Fruit fly (Drosophila melanogaster) whole organism, embryonic: ENCODE results near the gene ABCB7.

Source experiments
- Antp ChIP-seq: fragments of 200-800 bp; sonication (Bioruptor generic); optimal IDR thresholded peaks from 3 replicates; lab custom pipeline; 2016; ENCODE audit warnings: missing biosample characterization, missing genetic modification characterization
- B-H1 ChIP-seq: fragments of 200-800 bp; sonication (Bioruptor generic); IDR thresholded peaks from 3 replicates; pipeline ENCODE4 v1.3.6; 2022; ENCODE audit warnings: missing biosample characterization, missing genetic modification characterization
- B-H2 ChIP-seq: fragments of 200-800 bp; sonication (Bioruptor generic); optimal IDR thresholded peaks from 2 replicates; lab custom pipeline; 2018; ENCODE audit warnings: missing biosample characterization, mild to moderate bottlenecking, missing genetic modification characterization
- CG11504 ChIP-seq: fragments of 200-800 bp; sonication (Bioruptor generic); optimal IDR thresholded peaks from 3 replicates; lab custom pipeline; 2019; ENCODE audit warnings: missing biosample characterization, mild to moderate bottlenecking, missing genetic modification characterization, moderate library complexity
- CG12744 ChIP-seq: fragments of 200-800 bp; sonication (Bioruptor generic); optimal IDR thresholded peaks from 2 replicates; lab custom pipeline; 2016; ENCODE audit warnings: missing biosample characterization, missing genetic modification characterization
- CG13287 ChIP-seq: fragments of 200-800 bp; sonication (Bioruptor generic); IDR thresholded peaks from 2 replicates; pipeline ENCODE4 v1.3.6; 2022; ENCODE audit warnings: missing biosample characterization, missing genetic modification characterization; ENCODE audit not compliant: partially characterized antibody
- CG17359 ChIP-seq: fragments of 200-800 bp; sonication (Bioruptor generic); optimal IDR thresholded peaks from 3 replicates; lab custom pipeline; 2018; ENCODE audit warnings: missing biosample characterization, mild to moderate bottlenecking, missing genetic modification characterization, moderate library complexity
- CG17612 ChIP-seq: fragments of 200-800 bp; sonication (Bioruptor generic); IDR thresholded peaks from 2 replicates; pipeline ENCODE4 v1.3.6; 2022; ENCODE audit warnings: missing biosample characterization, missing genetic modification characterization
- CG17912 ChIP-seq: fragments of 200-800 bp; sonication (Bioruptor generic); optimal IDR thresholded peaks from 2 replicates; lab custom pipeline; 2018; ENCODE audit warnings: missing biosample characterization, mild to moderate bottlenecking, missing genetic modification characterization
- CG1832 ChIP-seq: fragments of 200-800 bp; sonication (Bioruptor generic); optimal IDR thresholded peaks from 2 replicates; lab custom pipeline; 2017; ENCODE audit warnings: missing biosample characterization, mild to moderate bottlenecking, missing genetic modification characterization, inconsistent platforms
- CG18599 ChIP-seq: fragments of 200-800 bp; sonication (Bioruptor generic); optimal IDR thresholded peaks from 3 replicates; lab custom pipeline; 2017; ENCODE audit warnings: missing biosample characterization, missing genetic modification characterization, mild to moderate bottlenecking, moderate library complexity, missing genetic modification reagents
- CG2712 ChIP-seq: fragments of 200-800 bp; optimal IDR thresholded peaks from 3 replicates; lab custom pipeline; 2019; ENCODE audit warnings: missing biosample characterization, mild to moderate bottlenecking, missing genetic modification characterization, moderate library complexity
- CG34422 ChIP-seq: fragments of 200-800 bp; sonication (Bioruptor generic); IDR thresholded peaks from 3 replicates; pipeline ENCODE4 v1.3.6; 2022; ENCODE audit warnings: missing biosample characterization, missing genetic modification characterization
- CG3847 ChIP-seq: fragments of 200-800 bp; sonication (Bioruptor generic); IDR thresholded peaks from 2 replicates; pipeline ENCODE4 v1.3.6; 2022; ENCODE audit warnings: missing biosample characterization, missing genetic modification characterization
- CG43689 ChIP-seq: fragments of 200-800 bp; sonication (Bioruptor generic); IDR thresholded peaks from 2 replicates; pipeline ENCODE4 v1.3.6; 2022; ENCODE audit warnings: missing biosample characterization, missing genetic modification characterization
- CG4707 ChIP-seq: fragments of 200-800 bp; sonication (Bioruptor generic); optimal IDR thresholded peaks from 2 replicates; lab custom pipeline; 2018; ENCODE audit warnings: missing biosample characterization, mild to moderate bottlenecking, missing genetic modification characterization, moderate library complexity
- CG6683 ChIP-seq: fragments of 200-800 bp; sonication (Bioruptor generic); optimal IDR thresholded peaks from 2 replicates; lab custom pipeline; 2017; ENCODE audit warnings: missing biosample characterization, mild to moderate bottlenecking, missing genetic modification characterization, missing genetic modification reagents
- CG7786 ChIP-seq: fragments of 200-800 bp; sonication (Bioruptor generic); optimal IDR thresholded peaks from 2 replicates; lab custom pipeline; 2016; ENCODE audit warnings: missing biosample characterization, missing genetic modification characterization
- CG8281 ChIP-seq: fragments of 200-800 bp; sonication (Bioruptor generic); optimal IDR thresholded peaks from 2 replicates; lab custom pipeline; 2018; ENCODE audit warnings: missing biosample characterization, mild to moderate bottlenecking, missing genetic modification characterization, moderate library complexity
- CG8924 ChIP-seq: fragments of 200-800 bp; optimal IDR thresholded peaks from 3 replicates; lab custom pipeline; 2019; ENCODE audit warnings: missing biosample characterization, mild to moderate bottlenecking, missing genetic modification characterization, moderate library complexity
- CG9437 ChIP-seq: fragments of 200-800 bp; sonication (Bioruptor generic); optimal IDR thresholded peaks from 2 replicates; lab custom pipeline; 2018; ENCODE audit warnings: missing biosample characterization, mild to moderate bottlenecking, missing genetic modification characterization
- CoRest ChIP-seq: fragments of 200-800 bp; sonication (Bioruptor generic); optimal IDR thresholded peaks from 3 replicates; lab custom pipeline; 2018; ENCODE audit warnings: missing biosample characterization, mild to moderate bottlenecking, missing genetic modification characterization, moderate library complexity
- Deaf1 ChIP-seq: fragments of 200-800 bp; optimal IDR thresholded peaks from 3 replicates; lab custom pipeline; 2019; ENCODE audit warnings: missing biosample characterization, mild to moderate bottlenecking, missing genetic modification characterization, moderate library complexity
- Dek ChIP-seq: fragments of 200-800 bp; sonication (Bioruptor generic); optimal IDR thresholded peaks from 3 replicates; lab custom pipeline; 2019; ENCODE audit warnings: missing biosample characterization, mild to moderate bottlenecking, missing genetic modification characterization, moderate library complexity
- Dip3 ChIP-seq: fragments of 200-800 bp; sonication (Bioruptor generic); optimal IDR thresholded peaks from 3 replicates; lab custom pipeline; 2016; ENCODE audit warnings: missing biosample characterization, missing genetic modification characterization
- Drgx ChIP-seq: fragments of 200-800 bp; sonication (Bioruptor generic); IDR thresholded peaks from 2 replicates; pipeline ENCODE4 v1.3.6; 2022; ENCODE audit warnings: missing biosample characterization, missing genetic modification characterization
- Ets65A ChIP-seq: fragments of 200-800 bp; sonication (Bioruptor generic); peaks from one replicate; lab custom pipeline; 2016; ENCODE audit warnings: missing biosample characterization, missing genetic modification characterization
- Med ChIP-seq: fragments of 200-800 bp; sonication (Bioruptor generic); peaks from one replicate; lab custom pipeline; 2016; ENCODE audit warnings: missing biosample characterization, missing genetic modification characterization, mild to moderate bottlenecking, inconsistent platforms, moderate library complexity
- NFAT ChIP-seq: fragments of 200-800 bp; sonication (Bioruptor generic); IDR thresholded peaks from 2 replicates; pipeline ENCODE4 v1.3.6; 2022; ENCODE audit warnings: missing biosample characterization, missing genetic modification characterization
- NK7.1 ChIP-seq: fragments of 200-800 bp; sonication (Bioruptor generic); optimal IDR thresholded peaks from 3 replicates; lab custom pipeline; 2016; ENCODE audit warnings: missing biosample characterization, missing genetic modification characterization
- Opbp ChIP-seq: fragments of 200-800 bp; sonication (Bioruptor generic); IDR thresholded peaks from 3 replicates; pipeline ENCODE4 v1.3.6; 2022; ENCODE audit warnings: missing biosample characterization, missing genetic modification characterization; ENCODE audit not compliant: partially characterized antibody
- Side ChIP-seq: fragments of 200-800 bp; sonication (Bioruptor generic); optimal IDR thresholded peaks from 2 replicates; lab custom pipeline; 2016; ENCODE audit warnings: missing biosample characterization, missing genetic modification characterization
- Vsx1 ChIP-seq: fragments of 200-800 bp; sonication (Bioruptor generic); optimal IDR thresholded peaks from 2 replicates; lab custom pipeline; 2017; ENCODE audit warnings: missing biosample characterization, mild to moderate bottlenecking, missing genetic modification characterization, missing genetic modification reagents
- az2 ChIP-seq: fragments of 200-800 bp; sonication (Bioruptor generic); optimal IDR thresholded peaks from 3 replicates; lab custom pipeline; 2016; ENCODE audit warnings: missing biosample characterization, missing genetic modification characterization
- chm ChIP-seq: fragments of 200-800 bp; sonication (Bioruptor generic); IDR thresholded peaks from 2 replicates; pipeline ENCODE4 v1.3.6; 2022; ENCODE audit warnings: missing biosample characterization, missing genetic modification characterization
- ems ChIP-seq: fragments of 200-800 bp; sonication (Bioruptor generic); optimal IDR thresholded peaks from 3 replicates; lab custom pipeline; 2016; ENCODE audit warnings: missing biosample characterization, missing genetic modification characterization
- eyg ChIP-seq: fragments of 200-800 bp; sonication (Bioruptor generic); optimal IDR thresholded peaks from 3 replicates; lab custom pipeline; 2016; ENCODE audit warnings: missing biosample characterization, missing genetic modification characterization
- fu2 ChIP-seq: fragments of 200-800 bp; sonication (Bioruptor generic); optimal IDR thresholded peaks from 2 replicates; lab custom pipeline; 2016; ENCODE audit warnings: missing biosample characterization, missing genetic modification characterization
- gsb-n ChIP-seq: fragments of 200-800 bp; sonication (Bioruptor generic); optimal IDR thresholded peaks from 3 replicates; lab custom pipeline; 2018; ENCODE audit warnings: missing biosample characterization, mild to moderate bottlenecking, missing genetic modification characterization
- lola ChIP-seq, 3 experiments: fragments of >200 bp in 2 of 3; fragments of 200-800 bp in 1 of 3; sonication (Bioruptor generic) in 1 of 3; optimal IDR thresholded peaks; 2 replicates each; lab custom pipeline; 2017 to 2019; ENCODE audit warnings: missing biosample characterization in 3 of 3, missing genetic modification characterization in 3 of 3, mild to moderate bottlenecking in 1 of 3, moderate library complexity in 1 of 3
- p53 ChIP-seq: fragments of 200-800 bp; sonication (Bioruptor generic); optimal IDR thresholded peaks from 2 replicates; lab custom pipeline; 2016; ENCODE audit warnings: missing biosample characterization, missing genetic modification characterization
- salm ChIP-seq: fragments of 200-800 bp; sonication (Bioruptor generic); optimal IDR thresholded peaks from 2 replicates; lab custom pipeline; 2018; ENCODE audit warnings: missing biosample characterization, mild to moderate bottlenecking, missing genetic modification characterization
- sqz ChIP-seq: fragments of 200-800 bp; sonication (Bioruptor generic); optimal IDR thresholded peaks from 3 replicates; lab custom pipeline; 2018; ENCODE audit warnings: missing biosample characterization, mild to moderate bottlenecking, missing genetic modification characterization
- stc ChIP-seq: fragments of 200-800 bp; sonication (Bioruptor generic); IDR thresholded peaks from 2 replicates; pipeline ENCODE4 v1.3.6; 2022; ENCODE audit warnings: missing biosample characterization, missing genetic modification characterization
- sug ChIP-seq: fragments of 200-800 bp; optimal IDR thresholded peaks from 2 replicates; lab custom pipeline; 2019; ENCODE audit warnings: missing biosample characterization, mild to moderate bottlenecking, missing genetic modification characterization, moderate library complexity
- tgo ChIP-seq: fragments of 200-800 bp; sonication (Bioruptor generic); IDR thresholded peaks from 3 replicates; pipeline ENCODE4 v1.3.6; 2022; ENCODE audit warnings: missing biosample characterization, missing genetic modification characterization
- ttk ChIP-seq: fragments of 200-800 bp; sonication (Bioruptor generic); IDR thresholded peaks from 2 replicates; pipeline ENCODE4 v2.1.2; 2022; ENCODE audit warnings: missing biosample characterization, missing genetic modification characterization
- twi ChIP-seq: fragments of 200-800 bp; optimal IDR thresholded peaks from 2 replicates; lab custom pipeline; 2019; ENCODE audit warnings: missing biosample characterization, mild to moderate bottlenecking, missing genetic modification characterization, moderate library complexity
- wdn ChIP-seq: fragments of 200-800 bp; sonication (Bioruptor generic); IDR thresholded peaks from 2 replicates; pipeline ENCODE4 v1.3.6; 2022; ENCODE audit warnings: missing biosample characterization, missing genetic modification characterization
- yki ChIP-seq: fragments of >200 bp; optimal IDR thresholded peaks from 3 replicates; lab custom pipeline; 2018
- zen ChIP-seq: fragments of 200-800 bp; sonication (Bioruptor generic); optimal IDR thresholded peaks from 3 replicates; lab custom pipeline; 2018; ENCODE audit warnings: missing biosample characterization, mild to moderate bottlenecking, missing genetic modification characterization, moderate library complexity

The ABCB7 gene

DNA sequence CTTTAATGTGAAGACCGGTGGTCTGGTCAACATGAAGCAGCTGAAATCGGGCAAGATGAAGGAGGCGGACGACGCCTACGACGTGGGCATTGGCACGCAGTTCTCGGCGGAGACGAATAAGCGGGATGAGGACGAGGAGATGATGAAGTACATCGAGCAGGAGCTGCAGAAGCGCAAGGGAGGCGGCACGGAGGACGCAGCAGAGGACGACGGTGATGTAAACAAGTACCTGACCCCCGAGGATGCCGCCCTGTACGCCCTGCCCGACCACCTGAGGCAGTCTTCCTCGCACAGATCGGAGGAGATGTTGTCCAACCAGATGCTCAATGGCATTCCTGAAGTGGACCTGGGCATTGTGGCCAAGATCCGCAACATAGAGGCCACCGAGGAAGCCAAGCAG is 47.3 kb downstream of the ABCB7 start:
- no peak for TF ChIP-seq wdn (GFP tag; lab: Robert Waterston, UW)
- peak; percentile 91 for TF ChIP-seq Ets65A (GFP tag; lab: Kevin White, UChicago)
- TF ChIP-seq twi (tag; lab: Kevin White, UChicago): no peak
- TF ChIP-seq CG9437 (GFP tag; lab: Kevin White, UChicago): no peak
- TF ChIP-seq CG18599 (GFP tag; lab: Kevin White, UChicago): no peak
- TF ChIP-seq Med: peak; percentile 73
- 0 out of 2 replicates have a peak, but pooled peaks have one; percentile 37 for TF ChIP-seq chm (GFP tag; lab: Robert Waterston, UW)
- no peak for TF ChIP-seq CG3847 (GFP tag; lab: Robert Waterston, UW)
- no peak for TF ChIP-seq gsb-n (tag; lab: Kevin White, UChicago)
- no peak for TF ChIP-seq CoRest (tag; lab: Kevin White, UChicago)
- no peak for TF ChIP-seq CG8924 (tag; lab: Kevin White, UChicago)
- no peak for TF ChIP-seq CG13287
- TF ChIP-seq yki: no peak
- no peak for TF ChIP-seq B-H1 (GFP tag; lab: Robert Waterston, UW)
- TF ChIP-seq CG12744 (GFP tag; lab: Kevin White, UChicago): no peak
- TF ChIP-seq Side (GFP tag; lab: Kevin White, UChicago): no peak
- TF ChIP-seq CG17612 (GFP tag; lab: Robert Waterston, UW): no peak
- no peak for TF ChIP-seq Dek (tag; lab: Kevin White, UChicago)
- no peak for TF ChIP-seq eyg (GFP tag; lab: Kevin White, UChicago)
- no peak for TF ChIP-seq zen (tag; lab: Kevin White, UChicago)
- TF ChIP-seq Opbp: no peak
- TF ChIP-seq p53 (GFP tag; lab: Kevin White, UChicago): no peak
- no peak for TF ChIP-seq CG7786 (GFP tag; lab: Kevin White, UChicago)
- peak; percentile 4 for TF ChIP-seq CG1832 (GFP tag; lab: Kevin White, UChicago)
- no peak for TF ChIP-seq CG2712
- TF ChIP-seq CG8281 (tag; lab: Kevin White, UChicago): no peak
- TF ChIP-seq ttk (GFP tag; lab: Robert Waterston, UW): no peak
- TF ChIP-seq tgo (GFP tag; lab: Robert Waterston, UW): no peak
- no peak for TF ChIP-seq Deaf1
- no peak for TF ChIP-seq stc (GFP tag; lab: Robert Waterston, UW)
- no peak for TF ChIP-seq CG17359 (tag; lab: Kevin White, UChicago)

DNA sequence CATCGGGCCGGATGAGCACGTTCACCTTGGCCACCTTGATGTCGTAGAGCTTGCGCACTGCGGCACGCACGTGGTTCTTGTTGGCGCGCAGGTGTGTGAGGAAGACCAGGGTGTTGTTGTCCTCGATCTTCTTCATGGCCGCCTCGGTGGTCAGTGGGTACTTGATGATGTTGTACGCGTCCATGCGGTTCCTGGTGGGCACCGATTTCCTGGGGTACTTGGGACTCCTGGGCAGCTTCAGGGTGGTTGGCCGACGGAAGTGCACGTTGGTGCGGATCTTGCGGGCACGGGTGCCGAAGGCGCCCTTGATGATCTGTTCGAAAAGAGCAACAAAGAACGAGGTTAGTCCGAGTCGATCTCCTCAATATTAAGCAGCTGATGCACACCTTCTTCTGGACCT is 49.2 kb downstream of the ABCB7 start:
- TF ChIP-seq Med: peak; percentile 43
- TF ChIP-seq Ets65A (GFP tag; lab: Kevin White, UChicago): peak; percentile 46
- TF ChIP-seq fu2 (GFP tag; lab: Kevin White, UChicago): no peak
- no peak for TF ChIP-seq sqz (GFP tag; lab: Kevin White, UChicago)

DNA sequence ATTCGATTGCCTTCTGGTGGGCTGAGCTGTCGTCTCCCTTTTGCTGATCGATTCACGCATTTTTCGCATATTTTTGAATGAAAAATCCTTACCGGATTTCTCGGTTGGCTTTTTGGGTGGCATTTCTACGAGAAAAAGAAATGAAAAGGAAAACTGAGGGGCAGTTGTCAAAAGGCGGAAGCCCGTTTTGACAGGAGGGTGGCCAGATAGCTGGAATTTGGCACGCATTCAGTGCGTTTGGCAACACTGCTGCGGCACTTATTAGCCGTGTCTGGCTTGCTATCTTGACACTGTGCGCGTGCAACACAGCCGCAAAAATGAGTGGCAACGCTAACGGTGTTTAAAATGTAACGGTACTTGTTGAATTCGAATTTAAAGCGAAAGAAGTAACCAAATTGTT is 50.3 kb downstream of the ABCB7 start, which contains the start of gene RpL23A:
TSS of gene RpL23A (minus strand) at position 151 of the 400 bp plus-strand sequence.
- TF ChIP-seq NFAT (peak; percentile 97), CG11504 (tag; lab: Kevin White, UChicago) (peak; percentile 89), CG34422 (GFP tag; lab: Robert Waterston, UW) (peak; percentile 93), NK7.1 (GFP tag; lab: Kevin White, UChicago) (peak; percentile 94), ems (GFP tag; lab: Kevin White, UChicago) (peak; percentile 95), Drgx (peak; percentile 70), sug (tag; lab: Kevin White, UChicago) (peak; percentile 93), Vsx1 (GFP tag; lab: Kevin White, UChicago) (peak; percentile 98), CG6683 (GFP tag; lab: Kevin White, UChicago) (peak; percentile 95), az2 (peak; percentile 89), CG43689 (GFP tag; lab: Robert Waterston, UW) (peak; percentile 90), Dip3 (GFP tag; lab: Kevin White, UChicago) (peak; percentile 94), B-H2 (GFP tag; lab: Kevin White, UChicago) (peak; percentile 97), CG4707 (peak; percentile 86), Antp (GFP tag; lab: Kevin White, UChicago) (peak; percentile 98), CG17912 (GFP tag; lab: Kevin White, UChicago) (peak; percentile 96), lola (GFP tag; optimal IDR thresholded peaks at IDR 0.05; lab: Kevin White, UChicago) (peak in 1 of 3 experiments; percentile 70), salm (tag; lab: Kevin White, UChicago) (peak; percentile 86)
